Worm (Caenorhabditis elegans) whole organism, L2 larva: ENCODE measurements around the gene F59A7.5.

Experiments
- ZK546.5 ChIP-seq: sonication (generic microtip); optimal IDR thresholded peaks from 2 replicates; lab custom pipeline; 2017; ENCODE audit warnings: missing biosample characterization, missing genetic modification characterization
- alr-1 ChIP-seq: fragments of 150-350 bp; optimal IDR thresholded peaks from 2 replicates; lab custom pipeline; 2014; ENCODE audit warnings: missing biosample characterization, missing genetic modification characterization
- aly-2 ChIP-seq: fragments of 150-350 bp; optimal IDR thresholded peaks from 2 replicates; lab custom pipeline; 2014; ENCODE audit warnings: missing biosample characterization, missing genetic modification characterization
- ceh-16 ChIP-seq: fragments of 150-350 bp; optimal IDR thresholded peaks from 2 replicates; lab custom pipeline; 2014; ENCODE audit warnings: missing biosample characterization, missing genetic modification characterization
- ceh-82 ChIP-seq: fragments of 150-350 bp; optimal IDR thresholded peaks from 2 replicates; lab custom pipeline; 2014; ENCODE audit warnings: missing biosample characterization, missing genetic modification characterization
- egl-27 ChIP-seq: sonication (generic microtip); optimal IDR thresholded peaks from 3 replicates; lab custom pipeline; 2017; ENCODE audit warnings: missing biosample characterization, missing genetic modification reagents, missing genetic modification characterization
- elt-3 ChIP-seq: sonication (generic microtip); optimal IDR thresholded peaks from 2 replicates; lab custom pipeline; 2017; ENCODE audit warnings: missing biosample characterization, missing genetic modification characterization
- fos-1 ChIP-seq: fragments of 150-350 bp; optimal IDR thresholded peaks from 2 replicates; lab custom pipeline; 2014; ENCODE audit warnings: missing biosample characterization, missing genetic modification characterization
- gmeb-1 ChIP-seq: fragments of 150-350 bp; optimal IDR thresholded peaks from 2 replicates; lab custom pipeline; 2014; ENCODE audit warnings: missing biosample characterization, missing genetic modification characterization
- lin-11 ChIP-seq: fragments of 150-350 bp; sonication (generic microtip); optimal IDR thresholded peaks from 2 replicates; lab custom pipeline; 2014; ENCODE audit warnings: missing biosample characterization, missing genetic modification characterization, inconsistent platforms, mixed read lengths
- lin-13 ChIP-seq: fragments of 150-350 bp; optimal IDR thresholded peaks from 2 replicates; lab custom pipeline; 2014; ENCODE audit warnings: missing biosample characterization, missing genetic modification reagents, missing genetic modification characterization
- lin-39 ChIP-seq: fragments of 150-350 bp; optimal IDR thresholded peaks from 2 replicates; lab custom pipeline; 2014; ENCODE audit warnings: missing biosample characterization, missing genetic modification reagents, missing genetic modification characterization
- lsy-2 ChIP-seq, 2 experiments: fragments of 150-350 bp in 1 of 2; sonication (generic microtip) in 1 of 2; optimal IDR thresholded peaks; 2 replicates each; lab custom pipeline; 2014 to 2017; ENCODE audit warnings: missing biosample characterization in 2 of 2, missing genetic modification characterization in 2 of 2
- mab-5 ChIP-seq: fragments of 150-350 bp; optimal IDR thresholded peaks from 2 replicates; lab custom pipeline; 2014; ENCODE audit warnings: missing biosample characterization, missing genetic modification characterization
- mbf-1 ChIP-seq: sonication (generic microtip); optimal IDR thresholded peaks from 2 replicates; lab custom pipeline; 2017; ENCODE audit warnings: missing biosample characterization, missing genetic modification characterization
- nhr-12 ChIP-seq: fragments of 150-350 bp; optimal IDR thresholded peaks from 2 replicates; lab custom pipeline; 2014; ENCODE audit warnings: missing biosample characterization, missing genetic modification characterization
- nhr-129 ChIP-seq: fragments of 150-350 bp; optimal IDR thresholded peaks from 2 replicates; lab custom pipeline; 2014; ENCODE audit warnings: missing biosample characterization, missing genetic modification characterization
- nhr-21 ChIP-seq: fragments of 150-350 bp; optimal IDR thresholded peaks from 2 replicates; lab custom pipeline; 2014; ENCODE audit warnings: missing biosample characterization, missing genetic modification characterization
- nhr-23 ChIP-seq: fragments of 150-350 bp; optimal IDR thresholded peaks from 2 replicates; lab custom pipeline; 2014; ENCODE audit warnings: missing biosample characterization, missing genetic modification reagents, missing genetic modification characterization
- nhr-237 ChIP-seq: fragments of 150-350 bp; optimal IDR thresholded peaks from 2 replicates; lab custom pipeline; 2014; ENCODE audit warnings: missing biosample characterization, missing genetic modification characterization
- nhr-6 ChIP-seq: fragments of 150-350 bp; optimal IDR thresholded peaks from 2 replicates; lab custom pipeline; 2014; ENCODE audit warnings: missing biosample characterization, missing genetic modification characterization
- sem-4 ChIP-seq: fragments of 150-350 bp; optimal IDR thresholded peaks from 2 replicates; lab custom pipeline; 2014; ENCODE audit warnings: missing biosample characterization, missing genetic modification reagents, missing genetic modification characterization
- skn-1 ChIP-seq: sonication (generic microtip); optimal IDR thresholded peaks from 2 replicates; lab custom pipeline; 2017; ENCODE audit warnings: missing biosample characterization, missing genetic modification characterization
- sma-3 ChIP-seq: sonication (generic microtip); optimal IDR thresholded peaks from 2 replicates; lab custom pipeline; 2016; ENCODE audit warnings: missing genetic modification reagents, missing genetic modification characterization, missing compliant biosample characterization
- snpc-4 ChIP-seq: fragments of 150-350 bp; optimal IDR thresholded peaks from 2 replicates; lab custom pipeline; 2014; ENCODE audit warnings: missing biosample characterization, missing genetic modification characterization
- unc-39 ChIP-seq: fragments of 150-350 bp; optimal IDR thresholded peaks from 2 replicates; lab custom pipeline; 2014; ENCODE audit warnings: missing biosample characterization, missing genetic modification characterization
- unc-55 ChIP-seq: fragments of 150-350 bp; sonication (generic microtip); optimal IDR thresholded peaks from 3 replicates; lab custom pipeline; 2014; ENCODE audit warnings: missing biosample characterization, missing genetic modification reagents, missing genetic modification characterization
- unc-62 ChIP-seq: fragments of 150-350 bp; optimal IDR thresholded peaks from 2 replicates; lab custom pipeline; 2014; ENCODE audit warnings: missing biosample characterization, missing genetic modification reagents, missing genetic modification characterization
- zag-1 ChIP-seq: fragments of 150-350 bp; optimal IDR thresholded peaks from 2 replicates; lab custom pipeline; 2014; ENCODE audit warnings: missing biosample characterization, missing genetic modification characterization
- ztf-1 ChIP-seq: fragments of 200-800 bp; sonication (Bioruptor generic); conservative IDR thresholded peaks from 2 replicates; pipeline ENCODE4 v1.3.6; 2022; ENCODE audit warnings: missing genetic modification characterization, missing compliant biosample characterization
- ztf-4 ChIP-seq: fragments of 150-350 bp; optimal IDR thresholded peaks from 2 replicates; lab custom pipeline; 2014; ENCODE audit warnings: missing biosample characterization, missing genetic modification characterization

F59A7.5 gene

DNA sequence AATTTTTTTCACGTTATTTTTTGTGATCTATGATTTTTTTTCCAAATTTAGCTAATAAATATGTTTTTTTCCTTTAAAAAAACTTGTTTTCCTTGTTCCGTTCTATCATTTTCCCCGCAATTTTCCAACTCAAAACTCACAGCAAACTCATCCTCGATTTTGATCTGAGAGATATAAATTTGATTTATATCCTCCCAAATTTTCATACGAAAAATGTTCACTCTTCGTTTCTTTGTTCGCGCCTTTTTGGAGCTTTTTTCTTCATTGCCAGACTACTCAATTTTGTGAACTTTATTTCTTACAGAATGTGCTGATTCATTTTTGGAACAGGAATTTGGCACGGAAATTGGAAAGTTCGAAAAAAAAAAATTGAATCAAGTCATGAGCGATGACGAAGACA, 3.8 kb upstream of the F59A7.5 start, which contains the start of gene F59A7.14:
Gene F59A7.14, plus strand, starts transcription at position 301 of the 400 bp plus-strand sequence.
- TF ChIP-seq nhr-129 (tag; lab: Kevin White, UChicago) (no peak), fos-1 (tag; lab: Kevin White, UChicago) (no peak), elt-3 (tag; lab: Kevin White, UChicago) (no peak), mbf-1 (tag; lab: Kevin White, UChicago) (no peak), unc-62 (GFP tag; lab: Kevin White, UChicago) (no peak), nhr-12 (no peak), nhr-6 (tag; lab: Kevin White, UChicago) (no peak)
- TF ChIP-seq, all 48 proteins: peak for 0

- TF ChIP-seq unc-55, result no peak
- TF ChIP-seq sem-4, result no peak
- no peak for TF ChIP-seq ztf-4 (tag; lab: Kevin White, UChicago)
- TF ChIP-seq alr-1 (tag; lab: Kevin White, UChicago), result no peak
- no peak for TF ChIP-seq sma-3
- TF ChIP-seq lsy-2 (tag; optimal IDR thresholded peaks at IDR 0.05; lab: Kevin White, UChicago), result no peak
- no peak for TF ChIP-seq lin-13 (GFP tag; lab: Kevin White, UChicago)
- TF ChIP-seq lin-11, result no peak
- no peak for TF ChIP-seq elt-3 (tag; lab: Kevin White, UChicago)
- TF ChIP-seq nhr-21 (tag; lab: Kevin White, UChicago), result no peak
- no peak for TF ChIP-seq ceh-16
- TF ChIP-seq nhr-129 (tag; lab: Kevin White, UChicago), result no peak
- TF ChIP-seq, all 48 proteins: peak for 0
These were observed 1.2 kb upstream of the F59A7.5 start for ce11 chrV:2021283-2021682.

ce11 chrV:2027787-2028186, 5.3 kb downstream of the F59A7.5 start, which contains the start of gene srab-13:
Gene srab-13, minus strand, starts transcription at chrV:2027887.
- TF ChIP-seq nhr-12, result no peak
- TF ChIP-seq nhr-21 (tag; lab: Kevin White, UChicago), result no peak
- TF ChIP-seq aly-2 (tag; lab: Kevin White, UChicago), result no peak
- no peak for TF ChIP-seq ZK546.5
- no peak for TF ChIP-seq unc-62 (GFP tag; lab: Kevin White, UChicago)
- TF ChIP-seq fos-1 (tag; lab: Kevin White, UChicago), result no peak
- TF ChIP-seq, all 48 proteins: peak for 0

DNA sequence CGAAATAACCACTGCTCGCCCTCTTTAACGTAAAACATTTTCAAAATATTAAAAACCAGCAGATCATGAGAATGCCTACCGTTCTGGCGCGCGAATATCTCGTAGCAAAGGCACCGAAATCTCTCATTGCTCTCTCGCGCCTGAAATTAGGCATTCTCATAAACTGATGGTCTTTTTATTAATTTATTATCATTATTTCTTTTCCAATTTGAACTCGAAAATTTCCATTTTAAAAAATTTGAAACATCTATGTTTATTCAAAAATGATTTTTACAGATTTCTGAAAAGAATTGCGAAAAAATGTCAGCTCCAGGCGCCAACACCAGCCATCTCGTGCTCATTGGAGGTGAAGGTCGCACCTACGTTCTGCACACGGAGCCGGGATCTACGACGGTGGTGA, 7.4 kb downstream of the F59A7.5 start, which contains the start of gene F59A7.12:
Gene F59A7.12, plus strand, starts transcription at position 301 of the 400 bp plus-strand sequence.
- TF ChIP-seq lin-11, result no peak
- no peak for TF ChIP-seq unc-39 (tag; lab: Kevin White, UChicago)
- TF ChIP-seq lin-39, result no peak
- no peak for TF ChIP-seq nhr-6 (tag; lab: Kevin White, UChicago)
- TF ChIP-seq, all 48 proteins: peak for 0

DNA sequence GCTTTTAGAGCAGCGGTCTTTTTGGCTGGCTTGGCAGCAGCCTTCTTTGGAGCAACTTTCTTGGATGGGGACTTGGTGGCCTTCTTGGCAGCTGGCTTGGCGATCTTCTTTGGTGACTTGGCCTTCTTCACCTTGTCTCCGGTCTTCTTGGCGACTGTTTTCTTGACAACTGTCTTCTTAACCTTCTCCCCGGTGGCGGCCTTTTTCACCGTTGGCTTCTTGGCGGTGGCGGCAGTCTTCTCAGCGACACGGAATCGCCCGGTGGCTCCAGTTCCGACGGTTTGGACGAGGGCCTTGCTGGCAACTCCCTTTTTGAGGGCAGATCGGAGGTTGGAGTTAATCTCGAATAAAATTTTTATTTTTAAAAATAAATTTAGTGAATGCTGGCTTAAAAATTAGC, 8.2 kb downstream of the F59A7.5 start:
- TF ChIP-seq unc-62 (GFP tag; lab: Kevin White, UChicago) (no peak), sem-4 (no peak), gmeb-1 (tag; lab: Kevin White, UChicago) (no peak), mab-5 (tag; lab: Kevin White, UChicago) (no peak), nhr-23 (tag; lab: Kevin White, UChicago) (no peak), aly-2 (tag; lab: Kevin White, UChicago) (no peak), ztf-1 (GFP tag; lab: Robert Waterston, UW) (no peak), lsy-2 (tag; optimal IDR thresholded peaks at IDR 0.05; lab: Kevin White, UChicago) (no peak), snpc-4 (tag; lab: Kevin White, UChicago) (no peak), lin-13 (GFP tag; lab: Kevin White, UChicago) (no peak), egl-27 (tag; lab: Kevin White, UChicago) (no peak), ZK546.5 (no peak), ceh-82 (tag; lab: Kevin White, UChicago) (no peak), nhr-6 (tag; lab: Kevin White, UChicago) (no peak), lin-11 (no peak)

- TF ChIP-seq mbf-1 (tag; lab: Kevin White, UChicago), result no peak
- no peak for TF ChIP-seq nhr-6 (tag; lab: Kevin White, UChicago)
- TF ChIP-seq nhr-12, result no peak
- TF ChIP-seq snpc-4 (tag; lab: Kevin White, UChicago), result no peak
- TF ChIP-seq ztf-1 (GFP tag; lab: Robert Waterston, UW), result no peak
These were observed 9.0 kb downstream of the F59A7.5 start, which contains the start of gene hil-6 for ce11 chrV:2031454-2031853. Gene hil-6, minus strand, starts transcription at chrV:2031554.

DNA sequence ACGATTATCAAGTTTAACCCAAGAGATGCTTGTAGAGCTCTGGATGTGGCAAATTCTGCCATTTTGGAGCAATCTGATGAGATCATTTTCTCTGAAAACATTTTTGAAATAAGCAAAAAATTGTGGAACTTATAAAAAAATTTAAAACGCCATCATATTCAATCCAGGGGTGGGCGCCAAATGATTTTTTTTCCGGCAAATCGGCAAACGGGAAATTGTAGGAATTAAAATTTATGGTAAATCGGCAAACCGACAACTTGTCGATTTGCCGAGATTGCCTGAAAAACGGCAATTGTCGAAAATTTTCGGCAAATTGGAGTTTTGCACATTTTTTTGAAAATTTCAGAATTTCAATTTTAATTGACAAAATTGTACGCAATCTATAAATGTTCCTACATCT, 13.1 kb downstream of the F59A7.5 start, which contains the start of gene srab-23:
Gene srab-23, minus strand, starts transcription at position 101 of the 400 bp plus-strand sequence.
- no peak for TF ChIP-seq elt-3 (tag; lab: Kevin White, UChicago)
- no peak for TF ChIP-seq unc-39 (tag; lab: Kevin White, UChicago)
- TF ChIP-seq skn-1 (tag; lab: Kevin White, UChicago), result no peak
- no peak for TF ChIP-seq nhr-237 (tag; lab: Kevin White, UChicago)
- TF ChIP-seq ztf-4 (tag; lab: Kevin White, UChicago), result no peak
- TF ChIP-seq zag-1 (tag; lab: Kevin White, UChicago), result no peak
- TF ChIP-seq lin-13 (GFP tag; lab: Kevin White, UChicago), result no peak
- TF ChIP-seq, all 48 proteins: peak for 0
